Worm (Caenorhabditis elegans) whole organism, L4 larva: ENCODE measurements around the gene C17F4.12.

Experiments
- ama-1 ChIP-seq: fragments of 150-350 bp; optimal IDR thresholded peaks from 2 replicates; lab custom pipeline; 2014; ENCODE audit warnings: inconsistent platforms, mixed read lengths
- ces-1 ChIP-seq: fragments of 150-350 bp; sonication (generic microtip); optimal IDR thresholded peaks from 4 replicates; lab custom pipeline; 2014; ENCODE audit warnings: missing biosample characterization, missing genetic modification reagents, missing genetic modification characterization
- lin-38 ChIP-seq: fragments of 200-800 bp; sonication (Bioruptor generic); IDR thresholded peaks from 2 replicates; pipeline ENCODE4 v1.3.6; 2022; ENCODE audit warnings: missing genetic modification reagents, missing genetic modification characterization, missing compliant biosample characterization
- snpc-4 ChIP-seq: fragments of 150-350 bp; optimal IDR thresholded peaks from 2 replicates; lab custom pipeline; 2014; ENCODE audit warnings: missing biosample characterization, missing genetic modification characterization

DNA sequence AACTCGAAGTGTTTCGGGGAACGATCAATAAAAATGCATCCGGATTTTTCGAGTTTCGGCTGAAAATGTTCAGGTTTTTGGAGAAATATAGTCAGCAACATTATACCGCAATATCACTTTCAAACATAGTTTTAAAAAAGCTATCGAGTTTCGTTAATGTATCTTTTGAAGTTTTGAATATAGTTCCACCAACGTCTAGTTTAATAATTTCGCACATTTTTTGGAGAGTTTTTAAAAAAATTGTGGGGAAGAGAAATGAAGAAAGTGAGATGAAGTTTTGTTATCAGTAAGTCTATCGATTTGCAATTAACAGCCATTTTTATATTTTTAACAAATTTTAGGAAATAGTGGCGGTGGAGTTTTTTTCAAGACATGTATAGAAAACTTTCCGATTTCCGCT is 18.2 kb downstream of the C17F4.12 start, which contains the start of gene ZC239.17:
- TF ChIP-seq ama-1 (lab: Kevin White, UChicago) (no peak), lin-38 (no peak), snpc-4 (tag; lab: Kevin White, UChicago) (no peak), ces-1 (GFP tag; lab: Kevin White, UChicago) (no peak)
